Worm (Caenorhabditis elegans) whole organism, late embryonic: Measurements from ENCODE around the gene T09A5.14.
A peak's percentile ranks its signal among the peaks of the same experiment; 100 is the strongest.

Source experiments
- C38D4.7 ChIP-seq: fragments of 200-800 bp; sonication (Bioruptor generic); optimal IDR thresholded peaks from 2 replicates; lab custom pipeline; 2018; ENCODE audit warnings: mild to moderate bottlenecking, missing genetic modification characterization, moderate library complexity, missing compliant biosample characterization
- F13H6.1 ChIP-seq: sonication (generic microtip); optimal IDR thresholded peaks from 2 replicates; lab custom pipeline; 2016; ENCODE audit warnings: missing genetic modification characterization, missing compliant biosample characterization
- K09A11.1 ChIP-seq: sonication (generic microtip); optimal IDR thresholded peaks from 2 replicates; lab custom pipeline; 2017; ENCODE audit warnings: antibody characterized with exemption, mild to moderate bottlenecking, missing genetic modification characterization, missing compliant biosample characterization; ENCODE audit not compliant: insufficient read depth
- T23F11.4 ChIP-seq: fragments of 200-800 bp; sonication (Bioruptor generic); optimal IDR thresholded peaks from 2 replicates; lab custom pipeline; 2018; ENCODE audit warnings: mild to moderate bottlenecking, missing genetic modification characterization, missing compliant biosample characterization
- ahr-1 ChIP-seq: sonication (generic microtip); optimal IDR thresholded peaks from 2 replicates; lab custom pipeline; 2016; ENCODE audit warnings: missing genetic modification characterization, missing compliant biosample characterization
- ama-1 ChIP-seq: fragments of 150-350 bp; optimal IDR thresholded peaks from 2 replicates; lab custom pipeline; 2014
- ceh-18 ChIP-seq: sonication (generic microtip); optimal IDR thresholded peaks from 2 replicates; lab custom pipeline; 2016; ENCODE audit warnings: missing genetic modification characterization, missing compliant biosample characterization
- ceh-19 ChIP-seq: fragments of 200-800 bp; sonication (Bioruptor generic); optimal IDR thresholded peaks from 2 replicates; lab custom pipeline; 2018; ENCODE audit warnings: mild to moderate bottlenecking, missing genetic modification characterization, missing compliant biosample characterization
- ceh-24 ChIP-seq: sonication (generic microtip); optimal IDR thresholded peaks from 2 replicates; lab custom pipeline; 2016; ENCODE audit warnings: mild to moderate bottlenecking, missing genetic modification characterization, missing compliant biosample characterization
- ceh-31 ChIP-seq: sonication (generic microtip); optimal IDR thresholded peaks from 2 replicates; lab custom pipeline; 2016; ENCODE audit warnings: missing genetic modification characterization, missing compliant biosample characterization
- ceh-45 ChIP-seq: fragments of 200-800 bp; sonication (Bioruptor generic); IDR thresholded peaks from 2 replicates; pipeline ENCODE4 v1.3.6; 2022; ENCODE audit warnings: missing genetic modification reagents, missing genetic modification characterization, missing compliant biosample characterization
- ceh-48 ChIP-seq: sonication (generic microtip); optimal IDR thresholded peaks from 2 replicates; lab custom pipeline; 2016; ENCODE audit warnings: missing genetic modification characterization, inconsistent platforms, missing compliant biosample characterization
- ceh-9 ChIP-seq: sonication (generic microtip); optimal IDR thresholded peaks from 2 replicates; lab custom pipeline; 2016; ENCODE audit warnings: mild to moderate bottlenecking, missing genetic modification characterization, inconsistent platforms, missing compliant biosample characterization
- elt-2 ChIP-seq: sonication (generic microtip); optimal IDR thresholded peaks from 2 replicates; lab custom pipeline; 2016; ENCODE audit warnings: missing genetic modification reagents, missing genetic modification characterization, missing compliant biosample characterization
- ets-4 ChIP-seq: sonication (generic microtip); optimal IDR thresholded peaks from 2 replicates; lab custom pipeline; 2016; ENCODE audit warnings: missing genetic modification characterization, missing compliant biosample characterization
- fax-1 ChIP-seq: sonication (generic microtip); optimal IDR thresholded peaks from 2 replicates; lab custom pipeline; 2016; ENCODE audit warnings: missing genotype, missing genetic modification characterization, missing compliant biosample characterization
- fkh-10 ChIP-seq: fragments of 150-350 bp; optimal IDR thresholded peaks from 2 replicates; lab custom pipeline; 2014; ENCODE audit warnings: missing biosample characterization, missing genetic modification reagents, missing genetic modification characterization
- hlh-13 ChIP-seq: fragments of 200-800 bp; sonication (Bioruptor generic); optimal IDR thresholded peaks from 2 replicates; lab custom pipeline; 2018; ENCODE audit warnings: mild to moderate bottlenecking, missing genetic modification characterization, missing compliant biosample characterization
- hlh-15 ChIP-seq: sonication (generic microtip); optimal IDR thresholded peaks from 2 replicates; lab custom pipeline; 2016; ENCODE audit warnings: missing genetic modification characterization, missing compliant biosample characterization
- hlh-30 ChIP-seq: sonication (generic microtip); optimal IDR thresholded peaks from 2 replicates; lab custom pipeline; 2017; ENCODE audit warnings: antibody characterized with exemption, missing genetic modification characterization, missing compliant biosample characterization; ENCODE audit not compliant: insufficient read depth
- lim-6 ChIP-seq: sonication (generic microtip); optimal IDR thresholded peaks from 2 replicates; lab custom pipeline; 2016; ENCODE audit warnings: missing genetic modification characterization, missing compliant biosample characterization
- lin-11 ChIP-seq: fragments of 200-800 bp; sonication (Bioruptor generic); optimal IDR thresholded peaks from 2 replicates; lab custom pipeline; 2018; ENCODE audit warnings: mild to moderate bottlenecking, missing genetic modification characterization, missing compliant biosample characterization
- mec-3 ChIP-seq: sonication (generic microtip); optimal IDR thresholded peaks from 2 replicates; lab custom pipeline; 2016; ENCODE audit warnings: borderline replicate concordance, missing genetic modification characterization, missing compliant biosample characterization
- npax-4 ChIP-seq: sonication (generic microtip); optimal IDR thresholded peaks from 2 replicates; lab custom pipeline; 2016; ENCODE audit warnings: missing genetic modification characterization, missing compliant biosample characterization
- odd-2 ChIP-seq: sonication (generic microtip); optimal IDR thresholded peaks from 2 replicates; lab custom pipeline; 2017; ENCODE audit warnings: antibody characterized with exemption, mild to moderate bottlenecking, missing genetic modification characterization, missing compliant biosample characterization
- pag-3 ChIP-seq: sonication (generic microtip); optimal IDR thresholded peaks from 2 replicates; lab custom pipeline; 2016; ENCODE audit warnings: missing compliant biosample characterization, missing genetic modification characterization, borderline replicate concordance
- pax-1 ChIP-seq: fragments of 150-350 bp; optimal IDR thresholded peaks from 2 replicates; lab custom pipeline; 2014; ENCODE audit warnings: missing biosample characterization, missing genetic modification characterization
- pha-4 ChIP-seq: fragments of 150-350 bp; optimal IDR thresholded peaks from 2 replicates; lab custom pipeline; 2018; ENCODE audit warnings: missing biosample characterization, missing genetic modification reagents, missing genetic modification characterization
- pqm-1 ChIP-seq: sonication (generic microtip); optimal IDR thresholded peaks from 2 replicates; lab custom pipeline; 2016; ENCODE audit warnings: missing genetic modification characterization, missing compliant biosample characterization
- sdc-2 ChIP-seq: sonication (generic microtip); optimal IDR thresholded peaks from 2 replicates; lab custom pipeline; 2016; ENCODE audit warnings: missing genotype, missing genetic modification characterization, missing compliant biosample characterization
- sox-2 ChIP-seq: fragments of 200-800 bp; sonication (Bioruptor generic); IDR thresholded peaks from 2 replicates; pipeline ENCODE4 v1.3.6; 2022; ENCODE audit warnings: missing genetic modification reagents, missing genetic modification characterization, missing compliant biosample characterization
- tbx-2 ChIP-seq: sonication (generic microtip); optimal IDR thresholded peaks from 2 replicates; lab custom pipeline; 2016; ENCODE audit warnings: missing genetic modification characterization, missing compliant biosample characterization
- ttx-3 ChIP-seq: sonication (generic microtip); optimal IDR thresholded peaks from 2 replicates; lab custom pipeline; 2016; ENCODE audit warnings: missing genetic modification reagents, missing genetic modification characterization, missing compliant biosample characterization
- unc-3 ChIP-seq, 2 experiments: fragments of 200-800 bp in 1 of 2; sonication (Bioruptor generic) in 1 of 2; sonication (generic microtip) in 1 of 2; conservative IDR thresholded peaks in 1 of 2; optimal IDR thresholded peaks in 1 of 2; 2 replicates each; pipeline versions ENCODE4 v1.3.6 to Lab custom; 2016 to 2022; ENCODE audit warnings: missing compliant biosample characterization in 2 of 2, missing genetic modification characterization in 2 of 2, missing genetic modification reagents in 1 of 2
- unc-42 ChIP-seq: sonication (generic microtip); optimal IDR thresholded peaks from 2 replicates; lab custom pipeline; 2016; ENCODE audit warnings: missing genotype, missing genetic modification characterization, missing compliant biosample characterization
- unc-55 ChIP-seq: sonication (generic microtip); optimal IDR thresholded peaks from 2 replicates; lab custom pipeline; 2017; ENCODE audit warnings: missing biosample characterization, missing genetic modification reagents, missing genetic modification characterization
- unc-86 ChIP-seq: sonication (generic microtip); optimal IDR thresholded peaks from 2 replicates; lab custom pipeline; 2016; ENCODE audit warnings: missing genetic modification characterization, missing compliant biosample characterization

T09A5.14 gene

DNA sequence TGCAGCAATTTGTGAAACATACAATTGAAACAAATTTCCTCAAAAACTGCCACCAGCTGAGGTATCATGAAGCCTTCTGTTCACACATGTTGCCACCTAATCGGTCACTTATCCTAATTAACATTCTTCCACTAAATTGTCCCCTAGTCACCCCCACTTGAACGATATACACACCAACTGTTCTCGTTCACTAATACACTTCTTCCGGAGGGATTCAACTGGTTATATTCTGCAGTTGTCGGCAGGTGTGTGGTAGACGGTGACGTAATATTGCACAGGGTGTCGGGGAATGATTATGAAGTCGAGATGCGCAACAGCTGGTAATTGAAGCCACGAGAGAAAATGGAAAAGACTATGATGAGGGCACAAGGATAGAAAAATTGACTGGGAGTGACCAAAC is 16.7 kb upstream of the T09A5.14 start:
- no peak for TF ChIP-seq K09A11.1 (tag; lab: Kevin White, UChicago)
- peak; percentile 23 for TF ChIP-seq ceh-31 (tag; lab: Kevin White, UChicago)
- TF ChIP-seq unc-55 (GFP tag; lab: Kevin White, UChicago): peak; percentile 15
- no peak for TF ChIP-seq fkh-10
- no peak for TF ChIP-seq ceh-19
- no peak for TF ChIP-seq sdc-2
- no peak for TF ChIP-seq lim-6 (tag; lab: Kevin White, UChicago)
- TF ChIP-seq pha-4 (tag; lab: Kevin White, UChicago): no peak
- TF ChIP-seq elt-2 (tag; lab: Kevin White, UChicago): no peak
- TF ChIP-seq C38D4.7: no peak
- TF ChIP-seq, all 69 proteins: peak for 2

DNA sequence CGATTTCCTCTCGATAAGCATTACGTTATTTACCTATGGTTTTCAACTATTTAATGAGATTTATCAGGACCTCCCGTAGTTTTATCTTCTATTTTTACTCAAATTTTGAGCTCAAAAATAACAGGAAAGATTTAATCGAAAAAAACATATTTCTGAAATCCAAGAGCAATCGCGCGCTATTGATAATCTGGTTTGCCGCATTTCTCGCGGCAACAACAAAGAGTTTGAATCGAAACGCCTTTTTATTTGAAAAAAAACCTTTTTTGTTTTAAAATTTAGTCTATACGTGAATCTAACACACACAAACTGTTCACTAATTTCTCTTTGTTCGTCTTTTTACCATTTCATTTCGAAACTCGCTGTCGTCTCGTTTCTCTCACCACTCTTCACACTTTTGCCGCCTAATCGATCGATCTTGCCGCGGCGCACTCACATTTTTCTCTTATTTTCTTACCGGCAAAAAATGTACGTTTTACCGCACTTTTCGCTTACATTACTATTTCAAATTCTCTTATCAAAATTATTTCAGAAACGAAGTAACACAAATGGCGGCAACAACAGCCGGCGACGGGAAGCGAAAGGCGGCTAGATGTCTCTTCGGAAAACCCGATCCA is 15.9 kb upstream of the T09A5.14 start, which contains the start of gene cki-2:
cki-2 (plus strand) TSS at position 337 of the 614 bp plus-strand sequence.
- TF ChIP-seq unc-42 (peak; percentile 38), ama-1 (lab: Kevin White, UChicago) (no peak), npax-4 (tag; lab: Kevin White, UChicago) (no peak), ceh-9 (no peak)

DNA sequence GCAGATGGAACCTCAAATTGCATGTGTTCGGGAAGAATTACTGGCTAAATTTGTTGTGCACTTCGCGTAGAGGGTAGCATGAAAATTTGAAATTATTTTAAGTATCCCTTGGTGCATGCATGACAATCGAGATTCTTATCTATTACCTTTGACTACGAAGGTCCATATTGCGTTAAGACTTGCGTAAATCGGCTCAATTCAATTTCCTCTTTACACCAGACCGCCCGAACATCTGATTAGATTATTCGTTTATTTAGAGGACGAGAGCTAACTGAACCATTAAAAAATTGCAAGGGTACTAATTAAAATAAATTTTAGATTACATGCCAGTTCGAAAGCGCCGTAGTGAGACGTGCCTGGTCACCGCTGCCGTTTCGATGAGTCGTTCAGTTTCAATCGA is 14.6 kb upstream of the T09A5.14 start:
- TF ChIP-seq hlh-13: no peak
- TF ChIP-seq elt-2 (tag; lab: Kevin White, UChicago): peak; percentile 19
- TF ChIP-seq npax-4 (tag; lab: Kevin White, UChicago): no peak
- TF ChIP-seq pax-1 (tag; lab: Kevin White, UChicago): no peak
- no peak for TF ChIP-seq pqm-1 (tag; lab: Kevin White, UChicago)
- TF ChIP-seq unc-3 (GFP tag; conservative IDR thresholded peaks at IDR 0.05; lab: Robert Waterston, UW): no peak
- no peak for TF ChIP-seq unc-3 (tag; optimal IDR thresholded peaks at IDR 0.05; lab: Kevin White, UChicago)
- TF ChIP-seq T23F11.4 (GFP tag; lab: Kevin White, UChicago): no peak
- TF ChIP-seq sox-2 (GFP tag; lab: Robert Waterston, UW): no peak
- TF ChIP-seq unc-42: peak; percentile 68
- TF ChIP-seq ceh-24: no peak
- TF ChIP-seq pag-3: no peak
- TF ChIP-seq ceh-48 (tag; lab: Kevin White, UChicago): no peak
- TF ChIP-seq ceh-19: no peak
- no peak for TF ChIP-seq ceh-45 (GFP tag; lab: Robert Waterston, UW)
- no peak for TF ChIP-seq hlh-15 (tag; lab: Kevin White, UChicago)

DNA sequence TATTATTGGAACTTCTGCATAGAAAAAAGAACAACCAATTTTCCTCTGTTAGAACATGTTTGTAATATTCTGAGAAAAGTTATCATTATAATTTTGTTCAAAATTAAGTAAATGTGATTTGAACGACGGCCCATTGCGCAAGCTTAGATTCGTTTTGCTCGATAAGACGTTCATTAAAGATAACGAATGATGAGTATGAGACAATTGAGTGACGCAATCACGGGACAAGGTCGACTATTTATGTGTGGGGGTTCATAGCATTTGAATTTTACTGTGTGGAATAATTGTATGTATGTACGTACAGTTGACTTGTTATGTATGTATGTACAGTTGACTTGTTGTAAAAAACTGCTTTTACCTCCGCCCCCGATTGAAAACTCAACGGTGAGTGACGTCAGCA is 12.8 kb upstream of the T09A5.14 start:
- no peak for TF ChIP-seq hlh-13
- TF ChIP-seq elt-2 (tag; lab: Kevin White, UChicago): peak; percentile 91
- no peak for TF ChIP-seq ceh-31 (tag; lab: Kevin White, UChicago)

- TF ChIP-seq fax-1 (tag; lab: Kevin White, UChicago): no peak
- no peak for TF ChIP-seq F13H6.1
- TF ChIP-seq ets-4 (tag; lab: Kevin White, UChicago): no peak
- TF ChIP-seq unc-86: no peak
- no peak for TF ChIP-seq tbx-2 (tag; lab: Kevin White, UChicago)
- no peak for TF ChIP-seq hlh-13
- no peak for TF ChIP-seq odd-2 (tag; lab: Kevin White, UChicago)
- TF ChIP-seq mec-3 (tag; lab: Kevin White, UChicago): no peak
- TF ChIP-seq hlh-30 (tag; lab: Kevin White, UChicago): no peak
- TF ChIP-seq ahr-1: no peak
- TF ChIP-seq unc-3 (GFP tag; conservative IDR thresholded peaks at IDR 0.05; lab: Robert Waterston, UW): no peak
- TF ChIP-seq unc-3 (tag; optimal IDR thresholded peaks at IDR 0.05; lab: Kevin White, UChicago): no peak
- no peak for TF ChIP-seq ama-1 (lab: Kevin White, UChicago)
- no peak for TF ChIP-seq ceh-31 (tag; lab: Kevin White, UChicago)
- TF ChIP-seq C38D4.7: no peak
- TF ChIP-seq ttx-3 (tag; lab: Kevin White, UChicago): no peak
- no peak for TF ChIP-seq T23F11.4 (GFP tag; lab: Kevin White, UChicago)
- no peak for TF ChIP-seq pqm-1 (tag; lab: Kevin White, UChicago)
- no peak for TF ChIP-seq ceh-18 (tag; lab: Kevin White, UChicago)
- no peak for TF ChIP-seq lin-11 (tag; lab: Kevin White, UChicago)
Measured at ce11 chrII:7822454-7822853, 9.7 kb upstream of the T09A5.14 start, which contains the start of gene irld-47. TSS of gene irld-47 (minus strand) at chrII:7822554.
